Fruit fly (Drosophila melanogaster) whole organism, adult: ENCODE measurements around the gene Or65a.

ENCODE experiments used
- CG7045 ChIP-seq: fragments of 200-800 bp; sonication (Bioruptor generic); optimal IDR thresholded peaks from 2 replicates; lab custom pipeline; 2017; ENCODE audit warnings: missing biosample characterization, mild to moderate bottlenecking, missing genetic modification characterization
- cic ChIP-seq: fragments of 200-800 bp; sonication (Bioruptor generic); optimal IDR thresholded peaks from 2 replicates; lab custom pipeline; 2017; ENCODE audit warnings: missing biosample characterization, mild to moderate bottlenecking, missing genetic modification characterization, moderate library complexity
- ovo ChIP-seq: fragments of 200-800 bp; sonication (Bioruptor generic); optimal IDR thresholded peaks from 2 replicates; lab custom pipeline; 2016; ENCODE audit warnings: missing biosample characterization, missing genetic modification characterization

DNA sequence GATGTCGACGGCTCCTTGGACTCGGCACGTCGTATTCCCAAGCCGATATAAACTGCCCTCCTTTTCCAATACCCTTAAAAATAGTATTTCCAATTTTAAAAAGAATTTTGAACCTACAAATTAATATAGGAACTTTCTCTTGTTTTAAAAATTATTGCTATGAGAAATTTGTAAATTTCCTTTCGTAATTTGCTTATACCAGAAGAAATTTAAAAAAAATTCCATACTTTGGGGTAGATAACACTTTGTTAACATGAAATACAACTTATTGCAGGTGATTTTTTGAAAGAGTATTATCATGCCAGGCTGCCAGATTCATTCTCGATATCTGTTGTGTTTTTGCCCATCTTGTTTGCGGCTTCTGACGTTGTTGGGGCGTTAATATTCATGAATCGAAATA is 17.9 kb upstream of the Or65a start:
- TF ChIP-seq cic (GFP tag; lab: Kevin White, UChicago) = no peak
- TF ChIP-seq ovo (GFP tag; lab: Kevin White, UChicago) = no peak
- TF ChIP-seq CG7045 (GFP tag; lab: Kevin White, UChicago) = no peak
